Fruit fly (Drosophila melanogaster): ENCODE measurements around the gene EndoA.

EndoA gene

dm6 chr3R:18905921-18906878 is at the start of gene EndoA (continued):
- peak; percentile 10; the same call in 1 of the 2 replicates for TF ChIP-seq CG14667 (GFP tag; IDR thresholded peaks at IDR 0.05)
- no peak for TF ChIP-seq NK7.1 (GFP tag; optimal IDR thresholded peaks at IDR 0.05)
- TF ChIP-seq tgo (GFP tag; IDR thresholded peaks at IDR 0.05), result peak; percentile 54
- peak; percentile 68 for TF ChIP-seq CG34224 (GFP tag; IDR thresholded peaks at IDR 0.05; ENCODE audit: partially characterized antibody)
- TF ChIP-seq Antp (GFP tag; optimal IDR thresholded peaks at IDR 0.05), result peak; percentile 36
- TF ChIP-seq CG14965 (GFP tag; optimal IDR thresholded peaks at IDR 0.05; ENCODE audit: borderline replicate concordance), result no peak
- peak; percentile 33 for TF ChIP-seq CG10147 (GFP tag; optimal IDR thresholded peaks at IDR 0.05)
- TF ChIP-seq NC2α (GFP tag; optimal IDR thresholded peaks at IDR 0.05), result no peak
- TF ChIP-seq Jarid2 (GFP tag; optimal IDR thresholded peaks at IDR 0.05), result peak; percentile 73
- no peak for TF ChIP-seq CG5245 (GFP tag; optimal IDR thresholded peaks at IDR 0.05)
- peak; percentile 24; the same call in 1 of the 2 replicates for TF ChIP-seq lmd (GFP tag; IDR thresholded peaks at IDR 0.05)
- TF ChIP-seq CG32772 (GFP tag; IDR thresholded peaks at IDR 0.05), result 0 out of 2 replicates have a peak, but pooled peaks have one; percentile 13
- peak; percentile 83 for TF ChIP-seq CG13287 (GFP tag; IDR thresholded peaks at IDR 0.05; ENCODE audit: partially characterized antibody)
- peak; percentile 80 for TF ChIP-seq Dref (GFP tag; IDR thresholded peaks at IDR 0.05)
- no peak for TF ChIP-seq fu2 (GFP tag; optimal IDR thresholded peaks at IDR 0.05)
- peak; percentile 58 for TF ChIP-seq tap (tag; optimal IDR thresholded peaks at IDR 0.05)
- peak; percentile 22 for TF ChIP-seq az2 (GFP tag; optimal IDR thresholded peaks at IDR 0.05)
- TF ChIP-seq CG12299 (tag; optimal IDR thresholded peaks at IDR 0.05), result peak; percentile 9
- TF ChIP-seq CG16779 (GFP tag; IDR thresholded peaks at IDR 0.05), result no peak
- peak; percentile 54 for TF ChIP-seq Six4 (GFP tag; optimal IDR thresholded peaks at IDR 0.05)
- peak; percentile 27 for TF ChIP-seq CG8281 (tag; optimal IDR thresholded peaks at IDR 0.05)
- TF ChIP-seq HLH4C (GFP tag; IDR thresholded peaks at IDR 0.05; ENCODE audit: partially characterized antibody), result peak; percentile 61
- TF ChIP-seq Scr (GFP tag; IDR thresholded peaks at IDR 0.05; ENCODE audit: partially characterized antibody), result peak; percentile 76
- TF ChIP-seq CG7786 (GFP tag; optimal IDR thresholded peaks at IDR 0.05), result peak; percentile 40
- TF ChIP-seq CG13775 (GFP tag; optimal IDR thresholded peaks at IDR 0.05), result peak; percentile 24
- no peak for TF ChIP-seq CG10431 (GFP tag; optimal IDR thresholded peaks at IDR 0.05)
- no peak for TF ChIP-seq so (GFP tag; IDR thresholded peaks at IDR 0.05)
- peak; percentile 21; the same call in 1 of the 2 replicates for TF ChIP-seq CG2129 (GFP tag; IDR thresholded peaks at IDR 0.05; ENCODE audit: partially characterized antibody)
- TF ChIP-seq CG9437 (GFP tag; optimal IDR thresholded peaks at IDR 0.05), result no peak
- TF ChIP-seq Atf3 (GFP tag; optimal IDR thresholded peaks at IDR 0.05), result no peak
- peak; percentile 66 for TF ChIP-seq CG15514 (GFP tag; optimal IDR thresholded peaks at IDR 0.05)
- TF ChIP-seq luna (GFP tag; optimal IDR thresholded peaks at IDR 0.05), result no peak
- TF ChIP-seq exex (tag; optimal IDR thresholded peaks at IDR 0.05), result peak; percentile 26
- peak; percentile 57; the same call in 2 of the 3 replicates for TF ChIP-seq Doc3 (GFP tag; IDR thresholded peaks at IDR 0.05; ENCODE audit: partially characterized antibody)
- peak; percentile 58 for TF ChIP-seq CG13424 (tag; optimal IDR thresholded peaks at IDR 0.05)
- peak; percentile 59 for TF ChIP-seq phol (tag; optimal IDR thresholded peaks at IDR 0.05)
- peak; percentile 31; the same call in 1 of the 3 replicates for TF ChIP-seq CG34422 (GFP tag; IDR thresholded peaks at IDR 0.05)
- TF ChIP-seq br (optimal IDR thresholded peaks at IDR 0.05), result no peak

dm6 chr3R:18875228-18875627 is 31.2 kb upstream of the EndoA start, which contains the start of gene CG14298:
Gene CG14298 (plus strand): TSS chr3R:18875528.
- TF ChIP-seq CG8281 (tag; optimal IDR thresholded peaks at IDR 0.05) (peak; percentile 79), CG9215 (GFP tag; IDR thresholded peaks at IDR 0.05) (no peak)

All from whole organism, embryonic.